Fruit fly (Drosophila melanogaster) Kc167 (cell line): ENCODE data around the gene Hex-t1.

ENCODE experiments used
- Myc ChIP-seq: fragments of >200 bp; optimal IDR thresholded peaks from 2 replicates; lab custom pipeline; 2017; ENCODE audit warnings: missing external identifiers
- h ChIP-seq: fragments of >200 bp; optimal IDR thresholded peaks from 3 replicates; lab custom pipeline; 2018; ENCODE audit warnings: missing external identifiers
- insv ChIP-seq: fragments of >200 bp; optimal IDR thresholded peaks from 3 replicates; lab custom pipeline; 2018; ENCODE audit warnings: missing external identifiers
- psq ChIP-seq: fragments of >200 bp; optimal IDR thresholded peaks from 2 replicates; lab custom pipeline; 2017; ENCODE audit warnings: missing external identifiers
- ttk ChIP-seq: sonication (Bioruptor generic); optimal IDR thresholded peaks from 2 replicates; lab custom pipeline; 2017; ENCODE audit warnings: missing external identifiers

dm6 chr3R:26440455-26441196 lies 8.3 kb upstream of the Hex-t1 start, which contains the start of gene tx:
- no peak for TF ChIP-seq h (lab: Kevin White, UChicago)
- TF ChIP-seq insv: no peak
- TF ChIP-seq Myc (lab: Kevin White, UChicago): no peak
- TF ChIP-seq psq (lab: Kevin White, UChicago): no peak
- TF ChIP-seq ttk (lab: Kevin White, UChicago): no peak
